Fruit fly (Drosophila melanogaster) whole organism, embryonic: ENCODE data around the gene Eig71Ei.

ENCODE experiments used
- Asciz ChIP-seq: fragments of 200-800 bp; sonication (Bioruptor generic); optimal IDR thresholded peaks from 2 replicates; lab custom pipeline; 2017; ENCODE audit warnings: missing biosample characterization, mild to moderate bottlenecking, missing genetic modification characterization, missing genetic modification reagents
- CG10979 ChIP-seq: fragments of 200-800 bp; sonication (Bioruptor generic); optimal IDR thresholded peaks from 2 replicates; lab custom pipeline; 2018; ENCODE audit warnings: missing biosample characterization, mild to moderate bottlenecking, missing genetic modification characterization, moderate library complexity
- CG11093 ChIP-seq: fragments of 200-800 bp; sonication (Bioruptor generic); IDR thresholded peaks from 3 replicates; pipeline ENCODE4 v1.3.6; 2022; ENCODE audit warnings: missing biosample characterization, missing genetic modification characterization
- CG11560 ChIP-seq: fragments of 200-800 bp; sonication (Bioruptor generic); IDR thresholded peaks from 3 replicates; pipeline ENCODE4 v1.3.6; 2022; ENCODE audit warnings: missing biosample characterization, missing genetic modification characterization
- CG17568 ChIP-seq: fragments of 200-800 bp; sonication (Bioruptor generic); optimal IDR thresholded peaks from 2 replicates; lab custom pipeline; 2018; ENCODE audit warnings: missing biosample characterization, mild to moderate bottlenecking, missing genetic modification characterization, moderate library complexity
- CG17612 ChIP-seq: fragments of 200-800 bp; sonication (Bioruptor generic); IDR thresholded peaks from 2 replicates; pipeline ENCODE4 v1.3.6; 2022; ENCODE audit warnings: missing biosample characterization, missing genetic modification characterization
- CG3065 ChIP-seq: fragments of 200-800 bp; sonication (Bioruptor generic); optimal IDR thresholded peaks from 2 replicates; lab custom pipeline; 2016; ENCODE audit warnings: missing biosample characterization, missing genetic modification characterization
- CG4404 ChIP-seq: fragments of 200-800 bp; sonication (Bioruptor generic); IDR thresholded peaks from 2 replicates; pipeline ENCODE4 v1.3.6; 2022; ENCODE audit warnings: missing biosample characterization, missing genetic modification characterization
- CG9215 ChIP-seq: fragments of 200-800 bp; sonication (Bioruptor generic); IDR thresholded peaks from 2 replicates; pipeline ENCODE4 v1.3.6; 2022; ENCODE audit warnings: missing biosample characterization, missing genetic modification characterization
- Mad ChIP-seq: fragments of 200-800 bp; sonication (Bioruptor generic); optimal IDR thresholded peaks from 2 replicates; lab custom pipeline; 2016; ENCODE audit warnings: missing biosample characterization, missing genetic modification characterization
- NFAT ChIP-seq: fragments of 200-800 bp; sonication (Bioruptor generic); IDR thresholded peaks from 2 replicates; pipeline ENCODE4 v1.3.6; 2022; ENCODE audit warnings: missing biosample characterization, missing genetic modification characterization
- ap ChIP-seq: fragments of 200-800 bp; sonication (Bioruptor generic); IDR thresholded peaks from 2 replicates; pipeline ENCODE4 v1.3.6; 2022; ENCODE audit warnings: missing biosample characterization, missing genetic modification characterization
- gt ChIP-seq: fragments of 200-800 bp; sonication (Bioruptor generic); IDR thresholded peaks from 2 replicates; pipeline ENCODE4 v1.3.6; 2022; ENCODE audit warnings: missing biosample characterization, missing genetic modification characterization
- so ChIP-seq: fragments of 200-800 bp; sonication (Bioruptor generic); IDR thresholded peaks from 3 replicates; pipeline ENCODE4 v1.3.6; 2022; ENCODE audit warnings: missing biosample characterization, missing genetic modification characterization

DNA sequence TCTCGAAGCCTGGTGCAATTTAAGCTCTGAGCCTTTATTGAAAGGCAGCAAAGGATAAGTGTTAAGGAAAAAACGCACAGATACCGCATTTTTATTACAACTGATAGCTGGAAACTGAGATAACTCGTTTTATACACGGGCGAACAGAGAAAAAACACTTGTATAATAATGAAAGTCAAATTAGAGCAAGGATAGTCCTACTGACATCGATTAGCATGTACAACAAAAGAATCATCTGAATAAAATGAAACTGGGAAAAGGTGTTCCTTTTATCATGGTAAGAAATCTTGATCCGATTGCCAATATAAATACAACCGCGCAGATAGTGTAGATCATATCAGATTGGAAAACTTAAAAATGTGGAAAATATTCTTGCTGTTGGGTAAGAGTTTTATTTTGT is 1.4 kb downstream of the Eig71Ei start, which contains the start of the genes Eig71Ej and Eig71Ek:
- TF ChIP-seq CG11093, result no peak
- no peak for TF ChIP-seq gt (GFP tag; lab: Robert Waterston, UW)
- no peak for TF ChIP-seq CG10979 (tag; lab: Kevin White, UChicago)
- no peak for TF ChIP-seq so (GFP tag; lab: Robert Waterston, UW)
- TF ChIP-seq Mad (GFP tag; lab: Kevin White, UChicago), result no peak
- no peak for TF ChIP-seq Asciz (GFP tag; lab: Kevin White, UChicago)
- no peak for TF ChIP-seq CG17612 (GFP tag; lab: Robert Waterston, UW)
- TF ChIP-seq CG4404 (GFP tag; lab: Robert Waterston, UW), result no peak
- TF ChIP-seq CG11560, result no peak
- TF ChIP-seq ap, result no peak
- TF ChIP-seq NFAT, result no peak
- no peak for TF ChIP-seq CG17568 (GFP tag; lab: Kevin White, UChicago)
- no peak for TF ChIP-seq CG9215 (GFP tag; lab: Robert Waterston, UW)
- no peak for TF ChIP-seq CG3065
